Fruit fly (Drosophila melanogaster) whole organism, embryonic: ENCODE results near the gene CG5928.

Experiments
- Adf1 ChIP-seq: fragments of 200-800 bp; sonication (Bioruptor generic); IDR thresholded peaks from 2 replicates; pipeline ENCODE4 v1.3.6; 2022; ENCODE audit warnings: missing biosample characterization, missing genetic modification characterization
- Asciz ChIP-seq: fragments of 200-800 bp; sonication (Bioruptor generic); optimal IDR thresholded peaks from 2 replicates; lab custom pipeline; 2017; ENCODE audit warnings: missing biosample characterization, mild to moderate bottlenecking, missing genetic modification characterization, missing genetic modification reagents
- CG10147 ChIP-seq: fragments of 200-800 bp; sonication (Bioruptor generic); optimal IDR thresholded peaks from 2 replicates; lab custom pipeline; 2019; ENCODE audit warnings: missing biosample characterization, mild to moderate bottlenecking, missing genetic modification characterization, moderate library complexity
- CG10209 ChIP-seq: fragments of 200-800 bp; sonication (Bioruptor generic); optimal IDR thresholded peaks from 3 replicates; lab custom pipeline; 2017; ENCODE audit warnings: missing biosample characterization, mild to moderate bottlenecking, missing genetic modification characterization, missing genetic modification reagents
- CG11504 ChIP-seq: fragments of 200-800 bp; sonication (Bioruptor generic); optimal IDR thresholded peaks from 3 replicates; lab custom pipeline; 2019; ENCODE audit warnings: missing biosample characterization, mild to moderate bottlenecking, missing genetic modification characterization, moderate library complexity
- CG1233 ChIP-seq: fragments of 200-800 bp; sonication (Bioruptor generic); optimal IDR thresholded peaks from 4 replicates; lab custom pipeline; 2018; ENCODE audit warnings: missing biosample characterization, mild to moderate bottlenecking, missing genetic modification characterization
- CG17359 ChIP-seq: fragments of 200-800 bp; sonication (Bioruptor generic); optimal IDR thresholded peaks from 3 replicates; lab custom pipeline; 2018; ENCODE audit warnings: missing biosample characterization, mild to moderate bottlenecking, missing genetic modification characterization, moderate library complexity
- CG17568 ChIP-seq: fragments of 200-800 bp; sonication (Bioruptor generic); optimal IDR thresholded peaks from 2 replicates; lab custom pipeline; 2018; ENCODE audit warnings: missing biosample characterization, mild to moderate bottlenecking, missing genetic modification characterization, moderate library complexity
- CG18476 ChIP-seq: fragments of 200-800 bp; sonication (Bioruptor generic); optimal IDR thresholded peaks from 2 replicates; lab custom pipeline; 2016; ENCODE audit warnings: missing biosample characterization, mild to moderate bottlenecking, missing genetic modification characterization
- CG18764 ChIP-seq: fragments of 200-800 bp; sonication (Bioruptor generic); optimal IDR thresholded peaks from 3 replicates; lab custom pipeline; 2016; ENCODE audit warnings: missing biosample characterization, missing genetic modification characterization
- CG2678 ChIP-seq: fragments of 200-800 bp; sonication (Bioruptor generic); optimal IDR thresholded peaks from 3 replicates; lab custom pipeline; 2019; ENCODE audit warnings: missing biosample characterization, mild to moderate bottlenecking, missing genetic modification characterization, moderate library complexity
- CG3065 ChIP-seq: fragments of 200-800 bp; sonication (Bioruptor generic); optimal IDR thresholded peaks from 2 replicates; lab custom pipeline; 2016; ENCODE audit warnings: missing biosample characterization, missing genetic modification characterization
- CG34224 ChIP-seq: fragments of 200-800 bp; sonication (Bioruptor generic); IDR thresholded peaks from 3 replicates; pipeline ENCODE4 v1.3.6; 2022; ENCODE audit warnings: missing biosample characterization, missing genetic modification characterization; ENCODE audit not compliant: partially characterized antibody
- CG6689 ChIP-seq: fragments of 200-800 bp; sonication (Bioruptor generic); IDR thresholded peaks from 2 replicates; pipeline ENCODE4 v1.3.6; 2022; ENCODE audit warnings: missing biosample characterization, missing genetic modification characterization
- CG7556 ChIP-seq: fragments of 200-800 bp; sonication (Bioruptor generic); optimal IDR thresholded peaks from 2 replicates; lab custom pipeline; 2017; ENCODE audit warnings: missing biosample characterization, mild to moderate bottlenecking, missing genetic modification characterization
- CG8089 ChIP-seq: fragments of 200-800 bp; sonication (Bioruptor generic); optimal IDR thresholded peaks from 3 replicates; lab custom pipeline; 2016; ENCODE audit warnings: missing biosample characterization, missing genetic modification characterization
- CG8290 ChIP-seq, 3 experiments: fragments of 200-800 bp; sonication (Bioruptor generic); optimal IDR thresholded peaks; 2 replicates each; lab custom pipeline; 2016 to 2019; ENCODE audit warnings: missing biosample characterization in 3 of 3, missing genetic modification characterization in 3 of 3, mild to moderate bottlenecking in 2 of 3, moderate library complexity in 1 of 3
- CG9437 ChIP-seq: fragments of 200-800 bp; sonication (Bioruptor generic); optimal IDR thresholded peaks from 2 replicates; lab custom pipeline; 2018; ENCODE audit warnings: missing biosample characterization, mild to moderate bottlenecking, missing genetic modification characterization
- CG9797 ChIP-seq: fragments of 200-800 bp; sonication (Bioruptor generic); optimal IDR thresholded peaks from 3 replicates; lab custom pipeline; 2018; ENCODE audit warnings: missing biosample characterization, mild to moderate bottlenecking, missing genetic modification characterization
- CoRest ChIP-seq: fragments of 200-800 bp; sonication (Bioruptor generic); optimal IDR thresholded peaks from 3 replicates; lab custom pipeline; 2018; ENCODE audit warnings: missing biosample characterization, mild to moderate bottlenecking, missing genetic modification characterization, moderate library complexity
- CrebB ChIP-seq: fragments of 200-800 bp; sonication (Bioruptor generic); optimal IDR thresholded peaks from 3 replicates; lab custom pipeline; 2018; ENCODE audit warnings: missing biosample characterization, mild to moderate bottlenecking, missing genetic modification characterization
- Ets65A ChIP-seq: fragments of 200-800 bp; sonication (Bioruptor generic); peaks from one replicate; lab custom pipeline; 2016; ENCODE audit warnings: missing biosample characterization, missing genetic modification characterization
- Hmr ChIP-seq: fragments of 200-800 bp; sonication (Bioruptor generic); optimal IDR thresholded peaks from 3 replicates; lab custom pipeline; 2017; ENCODE audit warnings: mild to moderate bottlenecking, missing biosample characterization, missing genetic modification reagents, missing genetic modification characterization
- Hr39 ChIP-seq: fragments of >200 bp; optimal IDR thresholded peaks from 2 replicates; lab custom pipeline; 2017
- Med ChIP-seq: fragments of 200-800 bp; sonication (Bioruptor generic); peaks from one replicate; lab custom pipeline; 2016; ENCODE audit warnings: missing biosample characterization, missing genetic modification characterization, mild to moderate bottlenecking, inconsistent platforms, moderate library complexity
- Nf-YC ChIP-seq: fragments of 200-800 bp; optimal IDR thresholded peaks from 3 replicates; lab custom pipeline; 2019; ENCODE audit warnings: missing biosample characterization, mild to moderate bottlenecking, missing genetic modification characterization, moderate library complexity
- Oaz ChIP-seq: fragments of 200-800 bp; sonication (Bioruptor generic); IDR thresholded peaks from 2 replicates; pipeline ENCODE4 v1.3.6; 2022; ENCODE audit warnings: missing biosample characterization, missing genetic modification characterization
- PHDP ChIP-seq: fragments of 200-800 bp; sonication (Bioruptor generic); optimal IDR thresholded peaks from 3 replicates; lab custom pipeline; 2018; ENCODE audit warnings: missing biosample characterization, mild to moderate bottlenecking, missing genetic modification characterization, moderate library complexity
- Pdp1 ChIP-seq, 2 experiments: fragments of 200-800 bp; sonication (Bioruptor generic); optimal IDR thresholded peaks; 3 replicates each; lab custom pipeline; 2016; ENCODE audit warnings: missing biosample characterization in 2 of 2, missing genetic modification characterization in 2 of 2, mild to moderate bottlenecking in 1 of 2, moderate library complexity in 1 of 2
- dysf ChIP-seq: fragments of 200-800 bp; sonication (Bioruptor generic); IDR thresholded peaks from 3 replicates; pipeline ENCODE4 v1.3.6; 2022; ENCODE audit warnings: missing biosample characterization, missing genetic modification characterization
- exex ChIP-seq: fragments of 200-800 bp; sonication (Bioruptor generic); optimal IDR thresholded peaks from 4 replicates; lab custom pipeline; 2018; ENCODE audit warnings: missing biosample characterization, mild to moderate bottlenecking, missing genetic modification characterization, moderate library complexity
- her ChIP-seq: fragments of 200-800 bp; sonication (Bioruptor generic); optimal IDR thresholded peaks from 2 replicates; lab custom pipeline; 2016; ENCODE audit warnings: missing biosample characterization, missing genetic modification characterization
- hth ChIP-seq: fragments of >200 bp; optimal IDR thresholded peaks from 2 replicates; lab custom pipeline; 2017; ENCODE audit warnings: inconsistent platforms
- kay ChIP-seq: fragments of 200-800 bp; sonication (Bioruptor generic); optimal IDR thresholded peaks from 2 replicates; lab custom pipeline; 2016; ENCODE audit warnings: missing biosample characterization, missing genetic modification characterization
- lbe ChIP-seq: fragments of 200-800 bp; sonication (Bioruptor generic); optimal IDR thresholded peaks from 2 replicates; lab custom pipeline; 2016; ENCODE audit warnings: missing biosample characterization, mild to moderate bottlenecking, missing genetic modification characterization
- mld ChIP-seq: fragments of 200-800 bp; sonication (Bioruptor generic); IDR thresholded peaks from 3 replicates; pipeline ENCODE4 v1.3.6; 2022; ENCODE audit warnings: missing biosample characterization, missing genetic modification characterization; ENCODE audit not compliant: partially characterized antibody
- p53 ChIP-seq: fragments of 200-800 bp; sonication (Bioruptor generic); optimal IDR thresholded peaks from 2 replicates; lab custom pipeline; 2016; ENCODE audit warnings: missing biosample characterization, missing genetic modification characterization
- phol ChIP-seq: fragments of 200-800 bp; sonication (Bioruptor generic); optimal IDR thresholded peaks from 3 replicates; lab custom pipeline; 2018; ENCODE audit warnings: missing biosample characterization, mild to moderate bottlenecking, missing genetic modification characterization, moderate library complexity
- salm ChIP-seq: fragments of 200-800 bp; sonication (Bioruptor generic); optimal IDR thresholded peaks from 2 replicates; lab custom pipeline; 2018; ENCODE audit warnings: missing biosample characterization, mild to moderate bottlenecking, missing genetic modification characterization
- scrt ChIP-seq: fragments of 200-800 bp; sonication (Bioruptor generic); optimal IDR thresholded peaks from 2 replicates; lab custom pipeline; 2018; ENCODE audit warnings: missing biosample characterization, mild to moderate bottlenecking, missing genetic modification characterization, moderate library complexity
- sens ChIP-seq: fragments of 200-800 bp; sonication (Bioruptor generic); peaks from one replicate; lab custom pipeline; 2016; ENCODE audit warnings: missing biosample characterization, missing genetic modification characterization
- slbo ChIP-seq: fragments of 200-800 bp; sonication (Bioruptor generic); IDR thresholded peaks from 2 replicates; pipeline ENCODE4 v1.3.6; 2022; ENCODE audit warnings: missing biosample characterization, missing genetic modification characterization
- tio ChIP-seq: fragments of 200-800 bp; sonication (Bioruptor generic); optimal IDR thresholded peaks from 2 replicates; lab custom pipeline; 2017; ENCODE audit warnings: missing biosample characterization, missing genetic modification characterization, inconsistent platforms
- toy ChIP-seq: fragments of 200-800 bp; sonication (Bioruptor generic); IDR thresholded peaks from 2 replicates; pipeline ENCODE4 v1.3.6; 2022; ENCODE audit warnings: missing biosample characterization, missing genetic modification characterization
- trem ChIP-seq: fragments of 200-800 bp; optimal IDR thresholded peaks from 3 replicates; lab custom pipeline; 2019; ENCODE audit warnings: missing biosample characterization, mild to moderate bottlenecking, missing genetic modification characterization, moderate library complexity
- wor ChIP-seq: fragments of 200-800 bp; sonication (Bioruptor generic); IDR thresholded peaks from 2 replicates; pipeline ENCODE4 v1.3.6; 2022; ENCODE audit warnings: missing biosample characterization, missing genetic modification characterization
- yki ChIP-seq: fragments of >200 bp; optimal IDR thresholded peaks from 3 replicates; lab custom pipeline; 2018
- zen ChIP-seq: fragments of 200-800 bp; sonication (Bioruptor generic); optimal IDR thresholded peaks from 3 replicates; lab custom pipeline; 2018; ENCODE audit warnings: missing biosample characterization, mild to moderate bottlenecking, missing genetic modification characterization, moderate library complexity

The CG5928 gene

DNA sequence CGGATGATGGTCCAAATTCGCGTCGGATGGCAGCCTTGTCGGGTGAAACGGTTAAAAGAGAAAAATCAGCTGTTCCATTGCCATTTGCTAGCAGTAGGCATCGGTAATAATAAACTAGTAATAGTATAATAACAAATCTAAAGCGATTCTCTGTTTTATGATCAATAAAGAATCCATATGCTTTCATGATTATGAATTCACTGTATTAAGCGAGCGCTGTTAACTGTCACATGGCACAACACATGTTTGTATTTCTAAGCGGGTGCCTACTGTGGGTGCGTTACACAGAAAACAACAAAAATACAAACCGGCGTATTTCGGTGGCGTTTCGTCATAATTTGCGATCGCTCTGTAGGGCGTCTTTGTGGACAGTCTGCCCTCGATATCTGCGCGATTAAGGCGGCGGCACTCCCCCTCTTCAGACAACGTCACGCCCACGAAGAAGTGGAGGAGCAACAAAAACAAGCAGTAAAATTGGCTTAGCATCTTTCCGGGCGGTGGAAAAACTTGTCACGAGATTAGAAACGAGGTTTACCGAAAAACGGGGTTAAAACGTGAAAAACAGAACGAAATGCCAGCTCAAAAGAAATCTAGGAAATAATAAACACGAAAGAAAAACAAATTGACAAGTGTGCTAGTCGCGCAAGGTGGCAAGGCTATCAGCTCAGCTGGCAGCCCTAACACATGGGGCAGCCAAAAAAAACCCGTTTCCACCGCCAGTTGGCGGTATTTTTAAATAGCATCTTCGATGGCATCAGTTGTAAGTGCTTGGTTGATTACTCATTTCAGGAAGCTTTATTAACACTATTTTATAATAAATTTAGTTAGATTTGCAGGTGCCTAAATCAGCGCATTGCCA is 23.3 kb downstream of the CG5928 start, which contains the start of the genes Nep1 and Mipp2 (continued):
- no peak for TF ChIP-seq Oaz
- no peak for TF ChIP-seq lbe

DNA sequence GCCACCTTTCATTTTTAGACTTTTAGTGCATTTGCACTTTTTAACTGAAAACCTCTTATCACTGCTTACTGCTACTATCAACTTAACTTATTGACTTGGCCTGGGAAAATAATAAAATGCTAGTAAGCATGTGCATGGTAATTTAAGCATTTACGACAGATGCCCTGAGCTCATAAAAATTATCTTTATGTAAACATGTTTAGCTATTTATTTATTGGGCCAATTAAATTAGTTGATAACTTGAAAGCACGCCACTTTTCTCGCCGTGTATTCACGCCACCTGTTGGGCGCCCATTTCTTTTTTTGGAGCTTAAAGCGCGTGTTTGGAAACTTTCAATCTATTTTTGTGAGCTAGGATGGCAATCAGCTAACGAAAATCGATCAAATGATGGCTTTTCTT is 24.5 kb downstream of the CG5928 start:
- no peak for TF ChIP-seq Nf-YC (tag; lab: Kevin White, UChicago)
- peak in 1 of 2 experiments; percentile 16 for TF ChIP-seq Pdp1 (GFP tag; optimal IDR thresholded peaks at IDR 0.05; lab: Kevin White, UChicago)
- peak; percentile 19 for TF ChIP-seq tio (GFP tag; lab: Kevin White, UChicago)
- no peak for TF ChIP-seq wor (GFP tag; lab: Robert Waterston, UW)
- TF ChIP-seq zen: no peak
- peak; percentile 58 for TF ChIP-seq CG11504 (tag; lab: Kevin White, UChicago)
- peak; percentile 21; the same call in 1 of the 2 replicates for TF ChIP-seq slbo (GFP tag; lab: Robert Waterston, UW)
- TF ChIP-seq CG10209 (GFP tag; lab: Kevin White, UChicago): no peak
- TF ChIP-seq Hr39 (lab: Kevin White, UChicago): no peak
- peak; percentile 78 for TF ChIP-seq Med (GFP tag; lab: Kevin White, UChicago)
- TF ChIP-seq yki: no peak
- peak; percentile 16 for TF ChIP-seq CG1233
- TF ChIP-seq dysf (GFP tag; lab: Robert Waterston, UW): peak; percentile 47; the same call in 1 of the 3 replicates
- TF ChIP-seq Hmr (GFP tag; lab: Kevin White, UChicago): peak; percentile 25
- peak; percentile 34 for TF ChIP-seq Asciz (GFP tag; lab: Kevin White, UChicago)
- no peak for TF ChIP-seq trem (tag; lab: Kevin White, UChicago)
- TF ChIP-seq hth: no peak
- no peak for TF ChIP-seq Ets65A
- no peak for TF ChIP-seq CG18476 (GFP tag; lab: Kevin White, UChicago)
- TF ChIP-seq CG3065 (GFP tag; lab: Kevin White, UChicago): no peak
- TF ChIP-seq her (GFP tag; lab: Kevin White, UChicago): no peak
- no peak for TF ChIP-seq mld (GFP tag; lab: Robert Waterston, UW)
- TF ChIP-seq CoRest: peak; percentile 10
- TF ChIP-seq scrt (GFP tag; lab: Kevin White, UChicago): peak; percentile 57
- peak; percentile 19 for TF ChIP-seq salm (tag; lab: Kevin White, UChicago)
- no peak for TF ChIP-seq kay (GFP tag; lab: Kevin White, UChicago)
- peak; percentile 32 for TF ChIP-seq phol
- no peak for TF ChIP-seq CG9797 (GFP tag; lab: Kevin White, UChicago)
- no peak for TF ChIP-seq exex (tag; lab: Kevin White, UChicago)
- TF ChIP-seq toy (GFP tag; lab: Robert Waterston, UW): no peak
- peak; percentile 12 for TF ChIP-seq CG17359 (tag; lab: Kevin White, UChicago)
- TF ChIP-seq CG8290 (GFP tag; optimal IDR thresholded peaks at IDR 0.05; lab: Kevin White, UChicago): no peak
- TF ChIP-seq CG8290 (tag; optimal IDR thresholded peaks at IDR 0.05; lab: Kevin White, UChicago): peak in 1 of 2 experiments; percentile 7
- peak; percentile 27 for TF ChIP-seq CG7556 (GFP tag; lab: Kevin White, UChicago)
- no peak for TF ChIP-seq CG34224
- peak; percentile 23 for TF ChIP-seq CG9437 (GFP tag; lab: Kevin White, UChicago)
- no peak for TF ChIP-seq CrebB (tag; lab: Kevin White, UChicago)
- TF ChIP-seq CG6689: no peak
- no peak for TF ChIP-seq Adf1 (GFP tag; lab: Robert Waterston, UW)
- TF ChIP-seq CG17568 (GFP tag; lab: Kevin White, UChicago): no peak
- TF ChIP-seq PHDP (tag; lab: Kevin White, UChicago): peak; percentile 42
- TF ChIP-seq CG18764: no peak
- no peak for TF ChIP-seq Oaz
- no peak for TF ChIP-seq CG8089 (GFP tag; lab: Kevin White, UChicago)
- TF ChIP-seq CG10147 (GFP tag; lab: Kevin White, UChicago): peak; percentile 3
- peak; percentile 61 for TF ChIP-seq CG2678 (tag; lab: Kevin White, UChicago)
- peak; percentile 74 for TF ChIP-seq sens (GFP tag; lab: Kevin White, UChicago)
- no peak for TF ChIP-seq p53 (GFP tag; lab: Kevin White, UChicago)
